Worm (Caenorhabditis elegans) whole organism, young adult: Measurements from ENCODE around the gene W09H1.3.

Source experiments
- F39B2.1 ChIP-seq: fragments of 200-800 bp; sonication (Bioruptor generic); IDR thresholded peaks from 2 replicates; pipeline ENCODE4 v1.3.6; 2022; ENCODE audit warnings: missing genetic modification reagents, missing genetic modification characterization, missing compliant biosample characterization
- F52B5.7 ChIP-seq: sonication (generic microtip); optimal IDR thresholded peaks from 2 replicates; lab custom pipeline; 2016; ENCODE audit warnings: mild to moderate bottlenecking, missing genetic modification characterization, missing compliant biosample characterization
- F55B11.4 ChIP-seq: sonication (generic microtip); optimal IDR thresholded peaks from 2 replicates; lab custom pipeline; 2016; ENCODE audit warnings: missing compliant biosample characterization, missing genetic modification characterization, borderline replicate concordance; ENCODE audit not compliant: insufficient read depth
- F57C9.4 ChIP-seq: sonication (generic microtip); optimal IDR thresholded peaks from 2 replicates; lab custom pipeline; 2017; ENCODE audit warnings: mild to moderate bottlenecking, missing genetic modification characterization, missing compliant biosample characterization
- K11D2.4 ChIP-seq: fragments of 200-800 bp; sonication (Bioruptor generic); IDR thresholded peaks from 2 replicates; pipeline ENCODE4 v1.3.6; 2022; ENCODE audit warnings: missing genetic modification reagents, missing genetic modification characterization, missing compliant biosample characterization
- Y53F4B.3 ChIP-seq: fragments of 200-800 bp; sonication (Bioruptor generic); IDR thresholded peaks from 2 replicates; pipeline ENCODE4 v1.3.6; 2022; ENCODE audit warnings: missing genetic modification reagents, missing genetic modification characterization, missing compliant biosample characterization
- Y79H2A.3 ChIP-seq: fragments of 200-800 bp; sonication (Bioruptor generic); conservative IDR thresholded peaks from 2 replicates; pipeline ENCODE4 v1.3.6; 2022; ENCODE audit warnings: missing genetic modification reagents, missing genetic modification characterization, missing compliant biosample characterization
- aptf-2 ChIP-seq: fragments of 200-800 bp; sonication (Bioruptor generic); conservative IDR thresholded peaks from 2 replicates; pipeline ENCODE4 v1.3.6; 2022; ENCODE audit warnings: missing genetic modification reagents, missing genetic modification characterization, missing compliant biosample characterization
- attf-3 ChIP-seq: fragments of 200-800 bp; sonication (Bioruptor generic); conservative IDR thresholded peaks from 2 replicates; pipeline ENCODE4 v1.3.6; 2022; ENCODE audit warnings: missing genetic modification reagents, missing genetic modification characterization, missing compliant biosample characterization
- attf-6 ChIP-seq: fragments of 200-800 bp; sonication (Bioruptor generic); IDR thresholded peaks from 2 replicates; pipeline ENCODE4 v1.3.6; 2022; ENCODE audit warnings: missing genetic modification reagents, missing genetic modification characterization, missing compliant biosample characterization
- bed-1 ChIP-seq: fragments of 200-800 bp; sonication (Bioruptor generic); IDR thresholded peaks from 2 replicates; pipeline ENCODE4 v1.3.6; 2022; ENCODE audit warnings: missing genetic modification reagents, missing genetic modification characterization, missing compliant biosample characterization
- cebp-1 ChIP-seq, 2 experiments: fragments of 200-800 bp in 1 of 2; sonication (Bioruptor generic) in 1 of 2; sonication (generic microtip) in 1 of 2; IDR thresholded peaks in 1 of 2; optimal IDR thresholded peaks in 1 of 2; 2 replicates each; pipeline versions ENCODE4 v1.3.6 to Lab custom; 2017 to 2022; ENCODE audit warnings: missing compliant biosample characterization in 2 of 2, missing genetic modification characterization in 2 of 2, mild to moderate bottlenecking in 1 of 2, missing genetic modification reagents in 1 of 2, moderate library complexity in 1 of 2
- ceh-100 ChIP-seq: fragments of 200-800 bp; sonication (Bioruptor generic); IDR thresholded peaks from 2 replicates; pipeline ENCODE4 v1.3.6; 2022; ENCODE audit warnings: missing genetic modification reagents, missing genetic modification characterization, missing compliant biosample characterization
- ceh-27 ChIP-seq: fragments of 200-800 bp; sonication (Bioruptor generic); optimal IDR thresholded peaks from 2 replicates; lab custom pipeline; 2018; ENCODE audit warnings: mild to moderate bottlenecking, missing genetic modification characterization, moderate library complexity, missing compliant biosample characterization
- ceh-40 ChIP-seq: fragments of 200-800 bp; sonication (Bioruptor generic); IDR thresholded peaks from 2 replicates; pipeline ENCODE4 v1.3.6; 2022; ENCODE audit warnings: missing genetic modification characterization, missing compliant biosample characterization
- dpff-1 ChIP-seq: sonication (generic microtip); optimal IDR thresholded peaks from 2 replicates; lab custom pipeline; 2017; ENCODE audit warnings: mild to moderate bottlenecking, missing genetic modification characterization, missing compliant biosample characterization
- egl-44 ChIP-seq: fragments of 200-800 bp; sonication (Bioruptor generic); IDR thresholded peaks from 2 replicates; pipeline ENCODE4 v1.3.6; 2022; ENCODE audit warnings: missing genetic modification reagents, missing genetic modification characterization, missing compliant biosample characterization
- egrh-3 ChIP-seq: fragments of 200-800 bp; sonication (Bioruptor generic); IDR thresholded peaks from 2 replicates; pipeline ENCODE4 v1.3.6; 2022; ENCODE audit warnings: missing genetic modification reagents, missing genetic modification characterization, missing compliant biosample characterization
- hmg-1.2 ChIP-seq: fragments of 200-800 bp; sonication (Bioruptor generic); IDR thresholded peaks from 2 replicates; pipeline ENCODE4 v1.3.6; 2022; ENCODE audit warnings: missing genetic modification reagents, missing genetic modification characterization, missing compliant biosample characterization
- hsf-1 ChIP-seq: fragments of 200-800 bp; sonication (Bioruptor generic); IDR thresholded peaks from 2 replicates; pipeline ENCODE4 v1.3.6; 2022; ENCODE audit warnings: missing genetic modification reagents, missing genetic modification characterization, missing compliant biosample characterization
- lin-54 ChIP-seq: fragments of 200-800 bp; sonication (Bioruptor generic); optimal IDR thresholded peaks from 2 replicates; lab custom pipeline; 2018; ENCODE audit warnings: mild to moderate bottlenecking, missing genetic modification characterization, missing compliant biosample characterization
- lsl-1 ChIP-seq: fragments of 200-800 bp; sonication (Bioruptor generic); optimal IDR thresholded peaks from 2 replicates; lab custom pipeline; 2018; ENCODE audit warnings: mild to moderate bottlenecking, missing genetic modification characterization, moderate library complexity, missing compliant biosample characterization
- madf-10 ChIP-seq: sonication (generic microtip); optimal IDR thresholded peaks from 2 replicates; lab custom pipeline; 2016; ENCODE audit warnings: mild to moderate bottlenecking, missing genetic modification characterization, missing compliant biosample characterization
- madf-6 ChIP-seq: fragments of 200-800 bp; sonication (Bioruptor generic); IDR thresholded peaks from 2 replicates; pipeline ENCODE4 v1.3.6; 2022; ENCODE audit warnings: missing genetic modification reagents, missing genetic modification characterization, missing compliant biosample characterization
- mcd-1 ChIP-seq: fragments of 200-800 bp; sonication (Bioruptor generic); IDR thresholded peaks from 2 replicates; pipeline ENCODE4 v1.3.6; 2022; ENCODE audit warnings: missing genetic modification reagents, missing genetic modification characterization, missing compliant biosample characterization
- nfya-1 ChIP-seq: sonication (generic microtip); optimal IDR thresholded peaks from 2 replicates; lab custom pipeline; 2017; ENCODE audit warnings: antibody characterized with exemption, missing compliant biosample characterization, missing genetic modification characterization, borderline replicate concordance; ENCODE audit not compliant: insufficient read depth
- nfyb-1 ChIP-seq: fragments of 200-800 bp; sonication (Bioruptor generic); IDR thresholded peaks from 2 replicates; pipeline ENCODE4 v1.3.6; 2022; ENCODE audit warnings: missing genetic modification reagents, missing genetic modification characterization, missing compliant biosample characterization
- pha-4 ChIP-seq: fragments of 150-350 bp; sonication (generic microtip); optimal IDR thresholded peaks from 2 replicates; lab custom pipeline; 2014; ENCODE audit warnings: missing biosample characterization, missing genetic modification reagents, missing genetic modification characterization
- sea-2 ChIP-seq: fragments of 200-800 bp; sonication (Bioruptor generic); IDR thresholded peaks from 2 replicates; pipeline ENCODE4 v1.3.6; 2022; ENCODE audit warnings: missing genetic modification characterization, missing compliant biosample characterization
- snpc-1.3 ChIP-seq: sonication (generic microtip); optimal IDR thresholded peaks from 2 replicates; lab custom pipeline; 2017; ENCODE audit warnings: missing genetic modification characterization, mild to moderate bottlenecking, missing compliant biosample characterization, antibody characterized with exemption, moderate library complexity, missing genotype, missing genetic modification reagents; ENCODE audit not compliant: insufficient read depth
- somi-1 ChIP-seq: fragments of 200-800 bp; sonication (Bioruptor generic); optimal IDR thresholded peaks from 2 replicates; lab custom pipeline; 2018; ENCODE audit warnings: mild to moderate bottlenecking, missing genetic modification characterization, missing compliant biosample characterization
- tbx-9 ChIP-seq: sonication (generic microtip); optimal IDR thresholded peaks from 2 replicates; lab custom pipeline; 2016; ENCODE audit warnings: borderline replicate concordance, missing genetic modification characterization, inconsistent platforms, missing compliant biosample characterization
- unc-62 ChIP-seq: fragments of 150-350 bp; optimal IDR thresholded peaks from 2 replicates; lab custom pipeline; 2014; ENCODE audit warnings: missing biosample characterization, missing genetic modification reagents, missing genetic modification characterization
- zfh-2 ChIP-seq: fragments of 200-800 bp; sonication (Bioruptor generic); conservative IDR thresholded peaks from 2 replicates; pipeline ENCODE4 v1.3.6; 2022; ENCODE audit warnings: missing genetic modification reagents, missing genetic modification characterization, missing compliant biosample characterization
- ztf-22 ChIP-seq: fragments of 200-800 bp; sonication (Bioruptor generic); optimal IDR thresholded peaks from 2 replicates; lab custom pipeline; 2018; ENCODE audit warnings: mild to moderate bottlenecking, missing genetic modification characterization, moderate library complexity, missing compliant biosample characterization
- ztf-25 ChIP-seq: fragments of 200-800 bp; sonication (Bioruptor generic); IDR thresholded peaks from 2 replicates; pipeline ENCODE4 v1.3.6; 2022; ENCODE audit warnings: missing genetic modification reagents, missing genetic modification characterization, missing compliant biosample characterization
- ztf-28 ChIP-seq: fragments of 200-800 bp; sonication (Bioruptor generic); IDR thresholded peaks from 2 replicates; pipeline ENCODE4 v1.3.6; 2022; ENCODE audit warnings: missing genetic modification reagents, missing genetic modification characterization, missing compliant biosample characterization
- ztf-6 ChIP-seq: fragments of 200-800 bp; sonication (Bioruptor generic); IDR thresholded peaks from 2 replicates; pipeline ENCODE4 v1.3.6; 2022; ENCODE audit warnings: missing genetic modification reagents, missing genetic modification characterization, missing compliant biosample characterization

W09H1.3 gene

ce11 chrII:13187188-13187587 lies 3.0 kb downstream of the W09H1.3 start, which contains the start of gene mecr-1:
mecr-1 (minus strand) TSS chrII:13187314.
- TF ChIP-seq attf-3 (GFP tag; lab: Robert Waterston, UW), result peak; percentile 97
- TF ChIP-seq hmg-1.2 (GFP tag; lab: Robert Waterston, UW), result peak; percentile 86
- no peak for TF ChIP-seq F57C9.4 (tag; lab: Kevin White, UChicago)
- TF ChIP-seq lsl-1 (GFP tag; lab: Kevin White, UChicago), result peak; percentile 6
- TF ChIP-seq ceh-100 (GFP tag; lab: Robert Waterston, UW), result peak; percentile 32; the same call in 1 of the 2 replicates
- TF ChIP-seq, all 124 proteins: peak for 4

- no peak for TF ChIP-seq F52B5.7 (tag; lab: Kevin White, UChicago)
- peak; percentile 37; the same call in 1 of the 2 replicates for TF ChIP-seq mcd-1 (GFP tag; lab: Robert Waterston, UW)
- TF ChIP-seq Y79H2A.3 (GFP tag; lab: Robert Waterston, UW), result no peak
- TF ChIP-seq snpc-1.3, result no peak
- TF ChIP-seq F55B11.4 (tag; lab: Kevin White, UChicago), result no peak
- no peak for TF ChIP-seq somi-1
- peak; percentile 29; the same call in 1 of the 2 replicates for TF ChIP-seq madf-6 (GFP tag; lab: Robert Waterston, UW)
- no peak for TF ChIP-seq ceh-27
- no peak for TF ChIP-seq F57C9.4 (tag; lab: Kevin White, UChicago)
- peak; percentile 3 for TF ChIP-seq lin-54 (GFP tag; lab: Kevin White, UChicago)
- no peak for TF ChIP-seq madf-10
These were observed 3.9 kb downstream of the W09H1.3 start for ce11 chrII:13188084-13188483.

ce11 chrII:13189363-13189762 lies 5.1 kb downstream of the W09H1.3 start:
- TF ChIP-seq ceh-40, result no peak
- TF ChIP-seq nfya-1 (tag; lab: Kevin White, UChicago), result no peak
- TF ChIP-seq sea-2 (GFP tag; lab: Robert Waterston, UW), result no peak
- TF ChIP-seq unc-62 (GFP tag; lab: Kevin White, UChicago), result no peak
- no peak for TF ChIP-seq cebp-1 (GFP tag; IDR thresholded peaks at IDR 0.05; lab: Robert Waterston, UW)
- TF ChIP-seq cebp-1 (tag; optimal IDR thresholded peaks at IDR 0.05; lab: Kevin White, UChicago), result peak; percentile 10
- TF ChIP-seq nfyb-1 (GFP tag; lab: Robert Waterston, UW), result no peak
- no peak for TF ChIP-seq madf-6 (GFP tag; lab: Robert Waterston, UW)
- no peak for TF ChIP-seq dpff-1
- TF ChIP-seq ztf-25, result no peak
- peak; percentile 26 for TF ChIP-seq madf-10
- TF ChIP-seq bed-1 (GFP tag; lab: Robert Waterston, UW), result no peak
- TF ChIP-seq ztf-22 (GFP tag; lab: Kevin White, UChicago), result no peak
- TF ChIP-seq egl-44 (GFP tag; lab: Robert Waterston, UW), result no peak
- TF ChIP-seq attf-6, result no peak
- TF ChIP-seq K11D2.4, result no peak
- TF ChIP-seq ztf-6, result no peak
- no peak for TF ChIP-seq Y53F4B.3 (GFP tag; lab: Robert Waterston, UW)
- no peak for TF ChIP-seq hsf-1 (GFP tag; lab: Robert Waterston, UW)
- peak; percentile 67 for TF ChIP-seq zfh-2 (GFP tag; lab: Robert Waterston, UW)
- peak; percentile 33; the same call in 1 of the 2 replicates for TF ChIP-seq mcd-1 (GFP tag; lab: Robert Waterston, UW)
- TF ChIP-seq tbx-9 (tag; lab: Kevin White, UChicago), result no peak
- no peak for TF ChIP-seq pha-4
- no peak for TF ChIP-seq aptf-2 (GFP tag; lab: Robert Waterston, UW)
- TF ChIP-seq F39B2.1 (GFP tag; lab: Robert Waterston, UW), result no peak
- no peak for TF ChIP-seq somi-1
- TF ChIP-seq egrh-3 (GFP tag; lab: Robert Waterston, UW), result peak; percentile 10; the same call in 1 of the 2 replicates
- no peak for TF ChIP-seq ztf-28
